Worm (Caenorhabditis elegans) whole organism, L4/young adult: ENCODE results near the gene xpc-1.

Experiments
- W03F9.2 ChIP-seq: fragments of 150-350 bp; optimal IDR thresholded peaks from 2 replicates; lab custom pipeline; 2014; ENCODE audit warnings: missing biosample characterization, missing genetic modification characterization
- dao-5 ChIP-seq: sonication (generic microtip); optimal IDR thresholded peaks from 2 replicates; lab custom pipeline; 2016; ENCODE audit warnings: missing genotype, missing genetic modification characterization, moderate library complexity, missing compliant biosample characterization
- him-1 ChIP-seq: sonication (generic microtip); optimal IDR thresholded peaks from 2 replicates; lab custom pipeline; 2016; ENCODE audit warnings: missing genotype, missing genetic modification reagents, missing genetic modification characterization, missing compliant biosample characterization

Gene xpc-1

ce11 chrIV:1992789-1993188 lies at the start of gene xpc-1:
TSS of gene xpc-1 (plus strand) at chrIV:1993089.
- no peak for TF ChIP-seq dao-5 (tag; lab: Kevin White, UChicago)
- no peak for TF ChIP-seq W03F9.2 (tag; lab: Kevin White, UChicago)
- TF ChIP-seq him-1 (tag; lab: Kevin White, UChicago): no peak

DNA sequence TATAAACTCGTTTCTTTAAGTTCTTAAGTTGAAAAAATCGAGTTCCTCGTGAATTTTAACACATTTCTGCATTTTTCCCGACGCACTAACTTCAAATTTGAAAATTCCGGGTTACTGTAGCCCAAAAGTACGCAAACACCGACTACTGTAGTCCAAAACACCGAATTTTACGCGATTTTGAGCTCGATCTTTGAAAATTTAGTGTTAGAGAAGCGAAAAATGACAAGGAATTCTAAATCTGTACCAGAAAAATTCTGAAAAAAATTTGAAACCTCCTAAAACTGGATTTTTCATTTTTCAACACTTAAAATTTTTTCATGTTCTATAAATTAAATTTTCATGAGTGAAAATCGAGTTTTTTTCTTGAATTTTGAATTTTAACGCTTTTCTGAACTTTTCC lies 47.7 kb upstream of the xpc-1 start:
- TF ChIP-seq dao-5 (tag; lab: Kevin White, UChicago): no peak
- no peak for TF ChIP-seq him-1 (tag; lab: Kevin White, UChicago)
- no peak for TF ChIP-seq W03F9.2 (tag; lab: Kevin White, UChicago)

- TF ChIP-seq dao-5 (tag; lab: Kevin White, UChicago): no peak
- no peak for TF ChIP-seq W03F9.2 (tag; lab: Kevin White, UChicago)
- TF ChIP-seq him-1 (tag; lab: Kevin White, UChicago): no peak
Observed at ce11 chrIV:1947891-1948290, 45.0 kb upstream of the xpc-1 start, which contains the start of gene tsen-54. TSS of gene tsen-54 (plus strand) at chrIV:1948191.

ce11 chrIV:1952312-1952711 lies 40.6 kb upstream of the xpc-1 start:
- no peak for TF ChIP-seq W03F9.2 (tag; lab: Kevin White, UChicago)
- TF ChIP-seq dao-5 (tag; lab: Kevin White, UChicago): no peak

- TF ChIP-seq dao-5 (tag; lab: Kevin White, UChicago): no peak
- TF ChIP-seq him-1 (tag; lab: Kevin White, UChicago): no peak
- TF ChIP-seq W03F9.2 (tag; lab: Kevin White, UChicago): no peak
Observed at ce11 chrIV:1953132-1953629, 39.7 kb upstream of the xpc-1 start, which contains the start of gene F52C12.2. TSS of gene F52C12.2 (plus strand) at chrIV:1953579.

DNA sequence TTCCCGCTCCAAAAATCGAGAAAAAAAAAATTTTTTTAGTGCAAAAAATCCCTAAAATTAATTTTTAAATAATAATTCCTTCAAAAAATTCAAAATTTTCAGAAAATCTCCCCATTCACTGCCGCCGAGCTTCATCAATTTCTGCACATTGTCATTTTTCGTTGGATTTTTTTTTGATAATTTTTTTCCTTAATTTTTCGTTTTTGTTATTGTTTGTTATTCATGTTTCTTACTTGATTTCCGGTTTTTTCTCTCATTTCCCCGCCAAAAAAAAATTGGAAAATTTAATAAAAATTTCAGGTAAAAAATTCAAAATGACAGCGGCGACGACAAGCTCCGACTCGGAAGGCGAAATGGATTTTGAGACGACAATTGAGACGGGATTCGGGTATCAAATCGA lies 36.5 kb upstream of the xpc-1 start, which contains the start of gene F52C12.6:
F52C12.6 (plus strand) TSS at position 301 of the 400 bp plus-strand sequence.
- no peak for TF ChIP-seq him-1 (tag; lab: Kevin White, UChicago)
- TF ChIP-seq dao-5 (tag; lab: Kevin White, UChicago): no peak

ce11 chrIV:1959554-1959953 lies 33.3 kb upstream of the xpc-1 start, which contains the start of gene tdpo-1:
TSS of gene tdpo-1 (plus strand) at chrIV:1959854.
- TF ChIP-seq W03F9.2 (tag; lab: Kevin White, UChicago) (no peak), him-1 (tag; lab: Kevin White, UChicago) (no peak), dao-5 (tag; lab: Kevin White, UChicago) (no peak)

- TF ChIP-seq W03F9.2 (tag; lab: Kevin White, UChicago): no peak
- TF ChIP-seq dao-5 (tag; lab: Kevin White, UChicago): no peak
- TF ChIP-seq him-1 (tag; lab: Kevin White, UChicago): no peak
Observed at ce11 chrIV:1963247-1963646, 29.6 kb upstream of the xpc-1 start, which contains the start of gene ulp-3. TSS of gene ulp-3 (plus strand) at chrIV:1963634.

DNA sequence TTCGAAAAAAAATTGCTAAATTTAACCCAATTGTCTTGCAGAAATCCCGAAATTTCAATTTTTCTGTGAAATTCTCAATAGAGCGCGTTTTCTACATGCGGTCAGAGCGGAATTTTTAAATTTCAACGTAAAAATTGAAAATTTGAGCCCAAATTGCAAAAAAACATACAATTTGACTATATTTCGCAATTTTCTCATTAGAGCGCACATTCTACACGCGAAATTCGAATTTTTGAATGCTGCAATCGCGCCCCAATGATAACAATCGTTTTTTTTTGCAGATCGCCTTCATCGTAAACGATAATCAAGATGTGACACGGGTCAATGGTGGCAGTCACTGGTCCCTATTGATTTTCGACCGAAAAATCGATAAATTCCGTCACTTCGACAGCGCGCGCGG lies 28.8 kb upstream of the xpc-1 start:
- TF ChIP-seq dao-5 (tag; lab: Kevin White, UChicago) (no peak), him-1 (tag; lab: Kevin White, UChicago) (no peak), W03F9.2 (tag; lab: Kevin White, UChicago) (no peak)

ce11 chrIV:1965135-1965534 lies 27.8 kb upstream of the xpc-1 start, which contains the start of gene Y48A5A.1:
TSS of gene Y48A5A.1 (plus strand) at chrIV:1965481.
- TF ChIP-seq W03F9.2 (tag; lab: Kevin White, UChicago) (no peak), dao-5 (tag; lab: Kevin White, UChicago) (no peak), him-1 (tag; lab: Kevin White, UChicago) (no peak)

DNA sequence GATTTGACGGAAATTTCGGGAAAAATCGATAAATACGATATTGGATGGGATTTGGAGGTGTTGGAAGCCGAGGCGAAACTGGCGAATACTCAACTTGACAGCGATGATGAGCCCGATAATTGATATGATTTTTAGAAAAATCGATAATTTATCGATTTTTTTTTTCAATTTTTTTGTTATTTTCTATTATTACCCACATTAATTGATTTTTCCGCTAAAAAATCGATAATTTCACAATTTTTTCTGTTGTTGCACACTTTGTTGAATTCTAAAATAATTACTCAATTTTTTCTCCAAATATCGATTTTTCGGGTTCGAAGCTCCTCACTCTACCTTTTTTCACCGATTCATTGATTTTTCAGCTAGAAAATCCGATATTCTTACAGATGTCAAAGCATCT lies 23.5 kb upstream of the xpc-1 start, which contains the start of gene Y48A5A.3:
Y48A5A.3 (plus strand) TSS at position 385 of the 400 bp plus-strand sequence.
- TF ChIP-seq him-1 (tag; lab: Kevin White, UChicago) (no peak), W03F9.2 (tag; lab: Kevin White, UChicago) (no peak), dao-5 (tag; lab: Kevin White, UChicago) (no peak)

DNA sequence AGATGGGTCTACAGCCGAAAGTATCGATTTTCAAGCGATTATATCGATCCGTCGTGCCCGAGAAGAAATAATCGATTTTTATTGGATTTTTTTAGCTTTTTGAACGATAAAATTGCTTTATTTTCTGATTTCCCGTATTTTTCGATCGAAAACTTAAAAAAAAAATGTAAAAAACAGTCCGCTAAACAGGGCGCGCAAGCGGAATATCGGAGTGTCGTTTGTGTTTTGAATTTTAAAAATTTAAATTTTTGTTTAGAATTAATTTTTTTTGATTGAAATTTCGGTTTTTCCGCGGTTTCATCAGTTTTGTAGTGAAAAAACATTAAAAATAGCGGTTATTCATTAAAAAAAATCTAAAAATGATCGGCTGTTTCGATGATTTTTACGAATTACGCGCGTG lies 22.7 kb upstream of the xpc-1 start:
- TF ChIP-seq W03F9.2 (tag; lab: Kevin White, UChicago): no peak
- TF ChIP-seq him-1 (tag; lab: Kevin White, UChicago): no peak
- no peak for TF ChIP-seq dao-5 (tag; lab: Kevin White, UChicago)

- TF ChIP-seq W03F9.2 (tag; lab: Kevin White, UChicago) (no peak), dao-5 (tag; lab: Kevin White, UChicago) (no peak), him-1 (tag; lab: Kevin White, UChicago) (no peak)
Observed at ce11 chrIV:1971078-1971477, 21.8 kb upstream of the xpc-1 start.

DNA sequence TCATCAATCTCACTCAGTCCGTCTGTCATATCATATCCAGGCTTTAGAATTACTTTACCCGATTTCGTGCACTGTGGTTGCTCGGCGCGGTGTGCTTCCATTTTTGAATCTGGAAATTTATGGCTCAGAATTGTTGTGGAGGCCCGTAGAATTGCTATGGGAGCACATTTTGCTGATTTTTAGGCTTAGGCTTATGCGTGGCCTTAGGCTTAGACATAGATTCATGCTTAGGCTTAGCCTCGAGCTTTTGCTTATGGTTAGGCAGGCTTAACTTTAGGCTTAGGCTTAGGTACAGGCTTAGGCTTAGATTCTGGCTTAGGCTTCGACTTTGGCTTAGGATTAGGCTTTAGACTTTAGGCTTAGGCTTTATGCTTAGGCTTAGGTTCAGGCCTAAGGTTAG lies 20.6 kb upstream of the xpc-1 start, which contains the start of gene Y76B12C.4:
Y76B12C.4 (minus strand) TSS at position 101 of the 400 bp plus-strand sequence.
- TF ChIP-seq W03F9.2 (tag; lab: Kevin White, UChicago) (no peak), him-1 (tag; lab: Kevin White, UChicago) (no peak)
